Worm (Caenorhabditis elegans) whole organism, L1 larva: ENCODE measurements around the gene hrg-4.
"Not testable (repeated sequence)": the region's sequence is repeated elsewhere in the genome, so short reads cannot be mapped to it uniquely, and the experiment has no call there.

Experiments used
- aly-2 ChIP-seq: fragments of 150-350 bp; optimal IDR thresholded peaks from 2 replicates; lab custom pipeline; 2014; ENCODE audit warnings: missing biosample characterization, missing genetic modification characterization
- ceh-90 ChIP-seq: sonication (generic microtip); optimal IDR thresholded peaks from 2 replicates; lab custom pipeline; 2016; ENCODE audit warnings: missing genetic modification characterization, missing compliant biosample characterization
- hpl-2 ChIP-seq: fragments of 150-350 bp; optimal IDR thresholded peaks from 2 replicates; lab custom pipeline; 2014; ENCODE audit warnings: missing biosample characterization, missing genetic modification reagents, missing genetic modification characterization
- rnt-1 ChIP-seq: sonication (generic microtip); optimal IDR thresholded peaks from 2 replicates; lab custom pipeline; 2016; ENCODE audit warnings: mild to moderate bottlenecking, missing genetic modification characterization, moderate library complexity, missing compliant biosample characterization
- sptf-1 ChIP-seq: fragments of 150-350 bp; optimal IDR thresholded peaks from 2 replicates; lab custom pipeline; 2014; ENCODE audit warnings: missing biosample characterization, missing genetic modification characterization
- ztf-4 ChIP-seq: fragments of 150-350 bp; optimal IDR thresholded peaks from 2 replicates; lab custom pipeline; 2014; ENCODE audit warnings: missing biosample characterization, missing genetic modification characterization

DNA sequence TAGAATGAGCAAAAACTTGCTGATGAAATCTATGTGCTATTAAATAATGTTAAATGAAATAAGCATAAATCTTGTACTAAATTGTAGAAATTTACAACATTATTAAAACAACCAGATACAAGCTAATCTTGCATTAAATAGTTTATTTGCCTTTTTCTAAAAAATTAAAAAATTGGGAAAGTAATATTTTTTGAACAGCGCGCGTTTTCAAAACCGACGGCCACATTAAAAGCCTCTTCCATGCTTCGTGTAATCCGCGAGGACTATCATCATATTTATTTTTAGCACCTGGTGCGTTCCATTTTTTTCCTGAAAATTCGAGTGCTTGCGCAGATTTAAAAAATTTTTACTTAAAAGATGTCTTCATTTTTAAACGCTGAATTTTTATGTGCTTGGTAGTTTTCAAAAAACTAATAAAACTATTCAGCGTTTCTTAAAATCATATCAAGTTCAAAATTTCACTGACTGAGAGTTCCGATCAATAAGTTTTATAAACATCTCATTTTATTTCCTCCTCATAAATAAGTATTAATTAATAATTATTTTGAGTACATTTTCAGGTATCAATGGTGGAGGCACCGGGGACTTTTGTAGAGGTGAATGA is 43.3 kb downstream of the hrg-4 start, which contains the start of gene Y43E12A.3:
- TF ChIP-seq rnt-1; aly-2 (tag; lab: Kevin White, UChicago); ztf-4 (tag; lab: Kevin White, UChicago); sptf-1 (tag; lab: Kevin White, UChicago); hpl-2 (GFP tag; lab: Kevin White, UChicago); ceh-90 (tag; lab: Kevin White, UChicago): not testable (repeated sequence)
